Worm (Caenorhabditis elegans) whole organism, L1 larva: ENCODE data around the gene C56G2.15.

Source experiments
- fkh-10 ChIP-seq: sonication (generic microtip); optimal IDR thresholded peaks from 2 replicates; lab custom pipeline; 2017; ENCODE audit warnings: missing biosample characterization, missing genetic modification reagents, missing genetic modification characterization
- nhr-28 ChIP-seq: fragments of 150-350 bp; optimal IDR thresholded peaks from 2 replicates; lab custom pipeline; 2014; ENCODE audit warnings: missing biosample characterization, missing genetic modification characterization
- snpc-4 ChIP-seq: fragments of 150-350 bp; optimal IDR thresholded peaks from 2 replicates; lab custom pipeline; 2014; ENCODE audit warnings: missing biosample characterization, missing genetic modification characterization
- sox-4 ChIP-seq: sonication (generic microtip); optimal IDR thresholded peaks from 2 replicates; lab custom pipeline; 2016; ENCODE audit warnings: missing genetic modification characterization, missing compliant biosample characterization
- tlp-1 ChIP-seq: fragments of 150-350 bp; optimal IDR thresholded peaks from 2 replicates; lab custom pipeline; 2014; ENCODE audit warnings: missing biosample characterization, missing genetic modification characterization

ce11 chrIII:6379129-6379528, 11.4 kb upstream of the C56G2.15 start, which contains the start of gene C16A3.6:
- TF ChIP-seq snpc-4 (tag; lab: Kevin White, UChicago) (no peak), nhr-28 (tag; lab: Kevin White, UChicago) (no peak), fkh-10 (no peak), tlp-1 (tag; lab: Kevin White, UChicago) (no peak), sox-4 (tag; lab: Kevin White, UChicago) (no peak)
